Worm (Caenorhabditis elegans) whole organism, L2 larva: ENCODE data around the gene F44G4.1.

Experiments used
- aly-2 ChIP-seq: fragments of 150-350 bp; optimal IDR thresholded peaks from 2 replicates; lab custom pipeline; 2014; ENCODE audit warnings: missing biosample characterization, missing genetic modification characterization
- nhr-10 ChIP-seq: sonication (generic microtip); optimal IDR thresholded peaks from 2 replicates; lab custom pipeline; 2017; ENCODE audit warnings: missing biosample characterization, missing genetic modification characterization
- nhr-11 ChIP-seq: fragments of 150-350 bp; optimal IDR thresholded peaks from 2 replicates; lab custom pipeline; 2014; ENCODE audit warnings: missing biosample characterization, missing genetic modification characterization
- nhr-25 ChIP-seq: fragments of 150-350 bp; sonication (generic microtip); optimal IDR thresholded peaks from 3 replicates; lab custom pipeline; 2014; ENCODE audit warnings: missing biosample characterization, missing genetic modification characterization
- ztf-11 ChIP-seq: sonication (generic microtip); optimal IDR thresholded peaks from 2 replicates; lab custom pipeline; 2017; ENCODE audit warnings: missing biosample characterization, missing genetic modification characterization
- ztf-4 ChIP-seq: fragments of 150-350 bp; optimal IDR thresholded peaks from 2 replicates; lab custom pipeline; 2014; ENCODE audit warnings: missing biosample characterization, missing genetic modification characterization

ce11 chrII:9013341-9013740 lies 18.9 kb downstream of the F44G4.1 start:
- TF ChIP-seq nhr-25 (tag; lab: Kevin White, UChicago), result no peak
- TF ChIP-seq nhr-11 (tag; lab: Kevin White, UChicago), result no peak
- TF ChIP-seq aly-2, result no peak
- TF ChIP-seq nhr-10 (tag; lab: Kevin White, UChicago), result no peak
- TF ChIP-seq ztf-4 (tag; lab: Kevin White, UChicago), result no peak
- TF ChIP-seq ztf-11 (tag; lab: Kevin White, UChicago), result no peak
